Worm (Caenorhabditis elegans) whole organism, early embryonic: ENCODE results near the gene F45D11.7.

ENCODE experiments used
- hmg-4 ChIP-seq: fragments of 200-800 bp; sonication (Bioruptor generic); optimal IDR thresholded peaks from 2 replicates; lab custom pipeline; 2018; ENCODE audit warnings: mild to moderate bottlenecking, missing genetic modification characterization, missing compliant biosample characterization
- tra-4 ChIP-seq: sonication (generic microtip); optimal IDR thresholded peaks from 2 replicates; lab custom pipeline; 2017; ENCODE audit warnings: missing genetic modification characterization, missing compliant biosample characterization

ce11 chrII:973999-974398 is 20.3 kb upstream of the F45D11.7 start, which contains the start of gene fbxc-14:
- no peak for TF ChIP-seq hmg-4 (GFP tag; lab: Kevin White, UChicago)
- TF ChIP-seq tra-4 (tag; lab: Kevin White, UChicago) = no peak
